Fruit fly (Drosophila melanogaster) whole organism, embryonic: Measurements from ENCODE around the gene Pi3K68D.

ENCODE experiments used
- Asciz ChIP-seq: fragments of 200-800 bp; sonication (Bioruptor generic); optimal IDR thresholded peaks from 2 replicates; lab custom pipeline; 2017; ENCODE audit warnings: missing biosample characterization, mild to moderate bottlenecking, missing genetic modification characterization, missing genetic modification reagents
- CG10543 ChIP-seq: fragments of 200-800 bp; sonication (Bioruptor generic); optimal IDR thresholded peaks from 3 replicates; lab custom pipeline; 2017; ENCODE audit warnings: missing biosample characterization, mild to moderate bottlenecking, missing genetic modification characterization, moderate library complexity
- CG11247 ChIP-seq: fragments of 200-800 bp; sonication (Bioruptor generic); IDR thresholded peaks from 2 replicates; pipeline ENCODE4 v1.3.6; 2022; ENCODE audit warnings: missing biosample characterization, missing genetic modification characterization
- CG11695 ChIP-seq: fragments of 200-800 bp; sonication (Bioruptor generic); IDR thresholded peaks from 3 replicates; pipeline ENCODE4 v1.3.6; 2022; ENCODE audit warnings: missing biosample characterization, missing genetic modification characterization
- CG13123 ChIP-seq: fragments of 200-800 bp; sonication (Bioruptor generic); optimal IDR thresholded peaks from 2 replicates; lab custom pipeline; 2016; ENCODE audit warnings: missing biosample characterization, missing genetic modification characterization
- CG14014 ChIP-seq: fragments of 200-800 bp; sonication (Bioruptor generic); IDR thresholded peaks from 2 replicates; pipeline ENCODE4 v1.3.6; 2022; ENCODE audit warnings: missing biosample characterization, missing genetic modification characterization
- CG1529 ChIP-seq: fragments of 200-800 bp; sonication (Bioruptor generic); optimal IDR thresholded peaks from 3 replicates; lab custom pipeline; 2018; ENCODE audit warnings: missing biosample characterization, missing genetic modification characterization
- CG15514 ChIP-seq: fragments of 200-800 bp; sonication (Bioruptor generic); optimal IDR thresholded peaks from 3 replicates; lab custom pipeline; 2017; ENCODE audit warnings: missing biosample characterization, missing genetic modification characterization, mild to moderate bottlenecking, moderate library complexity, missing genetic modification reagents
- CG17328 ChIP-seq: fragments of 200-800 bp; sonication (Bioruptor generic); IDR thresholded peaks from 2 replicates; pipeline ENCODE4 v1.3.6; 2022; ENCODE audit warnings: missing biosample characterization, missing genetic modification characterization
- CG17568 ChIP-seq: fragments of 200-800 bp; sonication (Bioruptor generic); optimal IDR thresholded peaks from 2 replicates; lab custom pipeline; 2018; ENCODE audit warnings: missing biosample characterization, mild to moderate bottlenecking, missing genetic modification characterization, moderate library complexity
- CG2116 ChIP-seq: fragments of 200-800 bp; sonication (Bioruptor generic); optimal IDR thresholded peaks from 3 replicates; lab custom pipeline; 2018; ENCODE audit warnings: missing biosample characterization, mild to moderate bottlenecking, missing genetic modification characterization
- CG2202 ChIP-seq: fragments of 200-800 bp; sonication (Bioruptor generic); optimal IDR thresholded peaks from 2 replicates; lab custom pipeline; 2018; ENCODE audit warnings: missing biosample characterization, mild to moderate bottlenecking, missing genetic modification characterization
- CG30020 ChIP-seq: fragments of 200-800 bp; optimal IDR thresholded peaks from 2 replicates; lab custom pipeline; 2019; ENCODE audit warnings: missing biosample characterization, mild to moderate bottlenecking, missing genetic modification characterization, moderate library complexity
- CG30403 ChIP-seq: fragments of 200-800 bp; sonication (Bioruptor generic); optimal IDR thresholded peaks from 3 replicates; lab custom pipeline; 2016; ENCODE audit warnings: missing biosample characterization, missing genetic modification characterization
- CG3065 ChIP-seq: fragments of 200-800 bp; sonication (Bioruptor generic); optimal IDR thresholded peaks from 2 replicates; lab custom pipeline; 2016; ENCODE audit warnings: missing biosample characterization, missing genetic modification characterization
- CG4617 ChIP-seq: fragments of 200-800 bp; sonication (Bioruptor generic); optimal IDR thresholded peaks from 3 replicates; lab custom pipeline; 2016; ENCODE audit warnings: missing biosample characterization, missing genetic modification characterization, borderline replicate concordance
- CG6272 ChIP-seq: fragments of 200-800 bp; sonication (Bioruptor generic); IDR thresholded peaks from 2 replicates; pipeline ENCODE4 v1.3.6; 2022; ENCODE audit warnings: missing biosample characterization, missing genetic modification characterization
- CG6765 ChIP-seq: fragments of 200-800 bp; sonication (Bioruptor generic); optimal IDR thresholded peaks from 3 replicates; lab custom pipeline; 2017; ENCODE audit warnings: missing biosample characterization, mild to moderate bottlenecking, missing genetic modification characterization
- CG8281 ChIP-seq: fragments of 200-800 bp; sonication (Bioruptor generic); optimal IDR thresholded peaks from 2 replicates; lab custom pipeline; 2018; ENCODE audit warnings: missing biosample characterization, mild to moderate bottlenecking, missing genetic modification characterization, moderate library complexity
- CG8388 ChIP-seq: fragments of 200-800 bp; sonication (Bioruptor generic); optimal IDR thresholded peaks from 2 replicates; lab custom pipeline; 2019; ENCODE audit warnings: missing biosample characterization, mild to moderate bottlenecking, missing genetic modification characterization, moderate library complexity
- CG9727 ChIP-seq: fragments of 200-800 bp; sonication (Bioruptor generic); optimal IDR thresholded peaks from 3 replicates; lab custom pipeline; 2017; ENCODE audit warnings: missing biosample characterization, mild to moderate bottlenecking, missing genetic modification characterization
- CrebB ChIP-seq: fragments of 200-800 bp; sonication (Bioruptor generic); optimal IDR thresholded peaks from 3 replicates; lab custom pipeline; 2018; ENCODE audit warnings: missing biosample characterization, mild to moderate bottlenecking, missing genetic modification characterization
- D19A ChIP-seq: fragments of 200-800 bp; optimal IDR thresholded peaks from 3 replicates; lab custom pipeline; 2019; ENCODE audit warnings: missing biosample characterization, mild to moderate bottlenecking, missing genetic modification characterization, moderate library complexity
- Dek ChIP-seq: fragments of 200-800 bp; sonication (Bioruptor generic); optimal IDR thresholded peaks from 3 replicates; lab custom pipeline; 2019; ENCODE audit warnings: missing biosample characterization, mild to moderate bottlenecking, missing genetic modification characterization, moderate library complexity
- Drgx ChIP-seq: fragments of 200-800 bp; sonication (Bioruptor generic); IDR thresholded peaks from 2 replicates; pipeline ENCODE4 v1.3.6; 2022; ENCODE audit warnings: missing biosample characterization, missing genetic modification characterization
- GATAe ChIP-seq: fragments of 200-800 bp; sonication (Bioruptor generic); conservative IDR thresholded peaks from 2 replicates; pipeline ENCODE4 v1.3.6; 2022; ENCODE audit warnings: missing biosample characterization, missing genetic modification characterization
- HHEX ChIP-seq: fragments of 200-800 bp; sonication (Bioruptor generic); optimal IDR thresholded peaks from 3 replicates; lab custom pipeline; 2017; ENCODE audit warnings: missing biosample characterization, mild to moderate bottlenecking, missing genetic modification characterization, missing genetic modification reagents
- HLHmδ ChIP-seq: fragments of 200-800 bp; sonication (Bioruptor generic); optimal IDR thresholded peaks from 2 replicates; lab custom pipeline; 2018; ENCODE audit warnings: missing biosample characterization, mild to moderate bottlenecking, missing genetic modification characterization, moderate library complexity
- Kr ChIP-seq: fragments of 200-800 bp; sonication (Bioruptor generic); optimal IDR thresholded peaks from 2 replicates; lab custom pipeline; 2017; ENCODE audit warnings: missing biosample characterization, mild to moderate bottlenecking, missing genetic modification characterization
- Mad ChIP-seq: fragments of 200-800 bp; sonication (Bioruptor generic); optimal IDR thresholded peaks from 2 replicates; lab custom pipeline; 2016; ENCODE audit warnings: missing biosample characterization, missing genetic modification characterization
- NC2α ChIP-seq: fragments of 200-800 bp; sonication (Bioruptor generic); optimal IDR thresholded peaks from 2 replicates; lab custom pipeline; 2016; ENCODE audit warnings: missing biosample characterization, missing genetic modification characterization
- Trl ChIP-seq, 3 experiments: fragments of >200 bp in 2 of 3; fragments of 200-800 bp in 1 of 3; sonication (Bioruptor generic) in 1 of 3; optimal IDR thresholded peaks; 2 replicates in 1 of 3; 3 replicates in 2 of 3; lab custom pipeline; 2016 to 2017; ENCODE audit warnings: missing biosample characterization in 1 of 3, missing genetic modification characterization in 1 of 3
- ab ChIP-seq: fragments of 200-800 bp; sonication (Bioruptor generic); optimal IDR thresholded peaks from 2 replicates; lab custom pipeline; 2016; ENCODE audit warnings: missing biosample characterization, missing genetic modification characterization
- abd-A ChIP-seq: fragments of 200-800 bp; sonication (Bioruptor generic); optimal IDR thresholded peaks from 3 replicates; lab custom pipeline; 2019; ENCODE audit warnings: missing biosample characterization, mild to moderate bottlenecking, missing genetic modification characterization, moderate library complexity
- cato ChIP-seq: fragments of 200-800 bp; sonication (Bioruptor generic); optimal IDR thresholded peaks from 2 replicates; lab custom pipeline; 2016; ENCODE audit warnings: missing biosample characterization, missing genetic modification characterization, borderline replicate concordance
- ci ChIP-seq: fragments of 200-800 bp; sonication (Bioruptor generic); IDR thresholded peaks from 3 replicates; pipeline ENCODE4 v1.3.6; 2022; ENCODE audit warnings: missing biosample characterization, missing genetic modification characterization
- dan ChIP-seq: fragments of 200-800 bp; sonication (Bioruptor generic); IDR thresholded peaks from 2 replicates; pipeline ENCODE4 v1.3.6; 2022; ENCODE audit warnings: missing biosample characterization, missing genetic modification characterization
- disco-r ChIP-seq: fragments of 200-800 bp; sonication (Bioruptor generic); optimal IDR thresholded peaks from 2 replicates; lab custom pipeline; 2016; ENCODE audit warnings: missing biosample characterization, missing genetic modification characterization
- ewg ChIP-seq: fragments of 200-800 bp; sonication (Bioruptor generic); optimal IDR thresholded peaks from 3 replicates; lab custom pipeline; 2017; ENCODE audit warnings: mild to moderate bottlenecking, missing biosample characterization, missing genetic modification reagents, missing genetic modification characterization
- ftz-f1 ChIP-seq: fragments of 200-800 bp; sonication (Bioruptor generic); optimal IDR thresholded peaks from 2 replicates; lab custom pipeline; 2016; ENCODE audit warnings: missing biosample characterization, missing genetic modification characterization
- gcm ChIP-seq: fragments of 200-800 bp; sonication (Bioruptor generic); optimal IDR thresholded peaks from 2 replicates; lab custom pipeline; 2019; ENCODE audit warnings: missing biosample characterization, mild to moderate bottlenecking, missing genetic modification characterization, moderate library complexity
- insv ChIP-seq, 2 experiments: fragments of 200-800 bp; sonication (Bioruptor generic); optimal IDR thresholded peaks; 3 replicates each; lab custom pipeline; 2016 to 2018; ENCODE audit warnings: missing biosample characterization in 2 of 2, missing genetic modification characterization in 2 of 2
- phol ChIP-seq: fragments of 200-800 bp; sonication (Bioruptor generic); optimal IDR thresholded peaks from 3 replicates; lab custom pipeline; 2018; ENCODE audit warnings: missing biosample characterization, mild to moderate bottlenecking, missing genetic modification characterization, moderate library complexity
- pzg ChIP-seq: fragments of 200-800 bp; sonication (Bioruptor generic); optimal IDR thresholded peaks from 3 replicates; lab custom pipeline; 2018; ENCODE audit warnings: missing biosample characterization, mild to moderate bottlenecking, missing genetic modification characterization, moderate library complexity
- sd ChIP-seq: fragments of 200-800 bp; sonication (Bioruptor generic); optimal IDR thresholded peaks from 3 replicates; lab custom pipeline; 2018; ENCODE audit warnings: missing biosample characterization, mild to moderate bottlenecking, missing genetic modification characterization, moderate library complexity
- shn ChIP-seq: fragments of 200-800 bp; sonication (Bioruptor generic); optimal IDR thresholded peaks from 3 replicates; lab custom pipeline; 2016; ENCODE audit warnings: missing biosample characterization, missing genetic modification characterization
- slbo ChIP-seq: fragments of 200-800 bp; sonication (Bioruptor generic); IDR thresholded peaks from 2 replicates; pipeline ENCODE4 v1.3.6; 2022; ENCODE audit warnings: missing biosample characterization, missing genetic modification characterization
- so ChIP-seq: fragments of 200-800 bp; sonication (Bioruptor generic); IDR thresholded peaks from 3 replicates; pipeline ENCODE4 v1.3.6; 2022; ENCODE audit warnings: missing biosample characterization, missing genetic modification characterization
- sob ChIP-seq: fragments of 200-800 bp; sonication (Bioruptor generic); IDR thresholded peaks from 2 replicates; pipeline ENCODE4 v1.3.6; 2022; ENCODE audit warnings: missing biosample characterization, missing genetic modification characterization
- vvl ChIP-seq: fragments of 200-800 bp; sonication (Bioruptor generic); IDR thresholded peaks from 2 replicates; pipeline ENCODE4 v1.3.6; 2022; ENCODE audit warnings: missing biosample characterization, missing genetic modification characterization
- yki ChIP-seq: fragments of >200 bp; optimal IDR thresholded peaks from 3 replicates; lab custom pipeline; 2018

Gene Pi3K68D

DNA sequence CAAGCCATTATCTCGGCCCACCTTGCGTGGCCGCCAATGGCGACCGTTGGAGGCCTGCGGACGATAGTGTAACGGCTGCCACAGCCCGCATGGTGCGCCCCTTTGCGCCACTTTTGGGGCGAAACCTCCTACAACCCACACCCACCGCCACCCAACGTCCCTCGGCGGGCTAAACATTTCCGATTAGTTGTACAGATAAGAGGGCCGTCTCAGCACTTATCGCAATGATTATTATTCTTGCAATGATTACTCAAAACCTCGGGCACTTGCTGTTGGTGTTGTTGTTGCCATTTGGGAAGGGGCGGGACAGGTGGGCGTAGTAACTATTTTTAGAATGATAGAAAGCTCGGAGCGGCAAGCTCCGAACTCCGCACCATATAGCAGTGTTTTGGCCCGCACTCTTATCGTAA lies 17.2 kb downstream of the Pi3K68D start (continued):
- no peak for TF ChIP-seq cato (GFP tag; lab: Kevin White, UChicago)
- no peak for TF ChIP-seq gcm
- TF ChIP-seq ftz-f1 (GFP tag; lab: Kevin White, UChicago) = peak; percentile 73
- no peak for TF ChIP-seq Trl (optimal IDR thresholded peaks at IDR 0.05; lab: Kevin White, UChicago)
- TF ChIP-seq Trl (GFP tag; optimal IDR thresholded peaks at IDR 0.05; lab: Kevin White, UChicago) = no peak
- no peak for TF ChIP-seq CG8281 (tag; lab: Kevin White, UChicago)
- TF ChIP-seq abd-A (tag; lab: Kevin White, UChicago) = no peak
- TF ChIP-seq Dek (tag; lab: Kevin White, UChicago) = no peak
- TF ChIP-seq CG8388 (GFP tag; lab: Kevin White, UChicago) = no peak
- TF ChIP-seq CG4617 (GFP tag; lab: Kevin White, UChicago) = no peak
- TF ChIP-seq slbo = no peak
- TF ChIP-seq ab (GFP tag; lab: Kevin White, UChicago) = no peak
- TF ChIP-seq ci (GFP tag; lab: Robert Waterston, UW) = peak; percentile 40; the same call in 1 of the 3 replicates
- TF ChIP-seq CG30020 (tag; lab: Kevin White, UChicago) = no peak
- no peak for TF ChIP-seq shn (GFP tag; lab: Kevin White, UChicago)
- TF ChIP-seq CG2202 = no peak
- TF ChIP-seq GATAe (GFP tag; lab: Robert Waterston, UW) = peak; percentile 98
- no peak for TF ChIP-seq CG14014 (GFP tag; lab: Robert Waterston, UW)
- TF ChIP-seq CG6272 (GFP tag; lab: Robert Waterston, UW) = no peak
- TF ChIP-seq disco-r (GFP tag; lab: Kevin White, UChicago) = no peak
- no peak for TF ChIP-seq CrebB
- no peak for TF ChIP-seq D19A (tag; lab: Kevin White, UChicago)
- TF ChIP-seq ewg = no peak
- no peak for TF ChIP-seq NC2α (GFP tag; lab: Kevin White, UChicago)
- TF ChIP-seq CG15514 (GFP tag; lab: Kevin White, UChicago) = no peak
- no peak for TF ChIP-seq vvl (GFP tag; lab: Robert Waterston, UW)
- TF ChIP-seq sob (GFP tag; lab: Robert Waterston, UW) = no peak
- TF ChIP-seq CG30403 = no peak
- no peak for TF ChIP-seq CG2116
- TF ChIP-seq CG6765 (GFP tag; lab: Kevin White, UChicago) = peak; percentile 26
- TF ChIP-seq yki = no peak
- TF ChIP-seq CG11247 (GFP tag; lab: Robert Waterston, UW) = no peak
- no peak for TF ChIP-seq pzg
- peak; percentile 55 for TF ChIP-seq CG3065 (GFP tag; lab: Kevin White, UChicago)
- peak; percentile 89 for TF ChIP-seq CG10543 (GFP tag; lab: Kevin White, UChicago)
- TF ChIP-seq Drgx = no peak
- TF ChIP-seq CG17328 (GFP tag; lab: Robert Waterston, UW) = no peak
- no peak for TF ChIP-seq Mad (GFP tag; lab: Kevin White, UChicago)
- TF ChIP-seq CG17568 (GFP tag; lab: Kevin White, UChicago) = no peak
- no peak for TF ChIP-seq Kr (GFP tag; lab: Kevin White, UChicago)
- TF ChIP-seq Asciz (GFP tag; lab: Kevin White, UChicago) = no peak
- no peak for TF ChIP-seq CG13123 (GFP tag; lab: Kevin White, UChicago)
- 0 out of 3 replicates have a peak, but pooled peaks have one; percentile 16 for TF ChIP-seq CG11695 (GFP tag; lab: Robert Waterston, UW)
- TF ChIP-seq HLHmδ (GFP tag; lab: Kevin White, UChicago) = no peak
- no peak for TF ChIP-seq HHEX (GFP tag; lab: Kevin White, UChicago)
- TF ChIP-seq CG1529 (GFP tag; lab: Kevin White, UChicago) = no peak
- TF ChIP-seq dan = no peak
- 0 out of 3 replicates have a peak, but pooled peaks have one; percentile 30 for TF ChIP-seq so (GFP tag; lab: Robert Waterston, UW)
- TF ChIP-seq insv (GFP tag; optimal IDR thresholded peaks at IDR 0.05; lab: Kevin White, UChicago) = no peak
- TF ChIP-seq sd (tag; lab: Kevin White, UChicago) = peak; percentile 78
- TF ChIP-seq phol = no peak
- no peak for TF ChIP-seq CG9727 (GFP tag; lab: Kevin White, UChicago)
